Fruit fly (Drosophila melanogaster) S2 (cell line): Measurements from ENCODE around the gene mip130.

Experiments
- CG8478 ChIP-seq: fragments of >200 bp; optimal IDR thresholded peaks from 2 replicates; lab custom pipeline; 2018
- CTCF ChIP-seq, 2 experiments: fragments of >200 bp; optimal IDR thresholded peaks; 2 replicates each; lab custom pipeline; 2018

DNA sequence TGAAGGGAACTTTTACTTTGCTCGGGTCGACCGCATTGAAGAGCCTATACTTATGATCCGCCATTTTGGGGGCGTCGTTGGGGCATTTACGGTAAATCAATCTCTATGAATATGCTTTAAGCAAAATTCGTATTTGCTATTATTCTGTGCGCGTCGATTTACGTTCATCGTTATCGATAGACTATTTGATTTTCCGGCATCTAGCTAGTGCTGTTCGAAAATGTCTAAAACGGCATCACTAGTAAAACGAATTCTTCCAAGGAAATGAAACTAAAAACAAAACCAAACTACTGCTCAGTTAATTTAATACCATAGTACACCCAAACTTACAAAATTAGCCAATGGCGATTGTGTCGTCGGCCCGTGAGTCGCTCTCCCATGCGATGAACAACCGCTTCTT is 42.4 kb upstream of the mip130 start, which contains the start of the genes Gcna and MED18:
- TF ChIP-seq CTCF (optimal IDR thresholded peaks at IDR 0.05; lab: Kevin White, UChicago) (no peak), CG8478 (lab: Kevin White, UChicago) (no peak)
